Worm (Caenorhabditis elegans): ENCODE data around the gene F47B8.1.

DNA sequence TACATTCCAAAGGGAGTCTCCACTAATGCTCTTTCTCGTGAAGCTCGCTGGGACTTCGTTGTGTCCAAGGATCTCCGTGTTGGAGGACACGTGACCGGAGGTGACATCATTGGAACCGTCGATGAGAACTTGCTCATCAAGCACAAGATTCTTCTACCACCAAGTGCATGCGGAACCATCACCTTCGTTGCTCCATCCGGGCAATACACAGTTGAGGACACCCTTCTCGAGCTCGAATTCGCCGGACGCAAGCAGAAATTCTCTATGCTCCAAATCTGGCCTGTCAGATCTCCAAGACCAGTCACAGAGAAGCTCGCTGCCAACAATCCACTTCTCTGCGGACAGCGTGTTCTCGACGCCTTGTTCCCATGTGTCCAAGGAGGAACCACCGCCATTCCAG, 37.9 kb upstream of the F47B8.1 start:
- no peak for TF ChIP-seq aptf-3 (GFP tag; IDR thresholded peaks at IDR 0.05)
- no peak for TF ChIP-seq bed-1 (GFP tag; IDR thresholded peaks at IDR 0.05)
- no peak for TF ChIP-seq ceh-58 (GFP tag; IDR thresholded peaks at IDR 0.05)
- no peak for TF ChIP-seq F49E8.2 (tag; optimal IDR thresholded peaks at IDR 0.05; ENCODE audit: insufficient read depth)
- no peak for TF ChIP-seq unc-130 (GFP tag; optimal IDR thresholded peaks at IDR 0.05)
- no peak for TF ChIP-seq unc-62 (GFP tag; optimal IDR thresholded peaks at IDR 0.05)
- TF ChIP-seq snpc-4 (GFP tag; optimal IDR thresholded peaks at IDR 0.05): no peak
- no peak for TF ChIP-seq snpc-4 (tag; optimal IDR thresholded peaks at IDR 0.05)
- TF ChIP-seq sea-2 (GFP tag; IDR thresholded peaks at IDR 0.05): no peak

All from whole organism, young adult.